Fruit fly (Drosophila melanogaster): Measurements from ENCODE around the gene tsg.

tsg gene

DNA sequence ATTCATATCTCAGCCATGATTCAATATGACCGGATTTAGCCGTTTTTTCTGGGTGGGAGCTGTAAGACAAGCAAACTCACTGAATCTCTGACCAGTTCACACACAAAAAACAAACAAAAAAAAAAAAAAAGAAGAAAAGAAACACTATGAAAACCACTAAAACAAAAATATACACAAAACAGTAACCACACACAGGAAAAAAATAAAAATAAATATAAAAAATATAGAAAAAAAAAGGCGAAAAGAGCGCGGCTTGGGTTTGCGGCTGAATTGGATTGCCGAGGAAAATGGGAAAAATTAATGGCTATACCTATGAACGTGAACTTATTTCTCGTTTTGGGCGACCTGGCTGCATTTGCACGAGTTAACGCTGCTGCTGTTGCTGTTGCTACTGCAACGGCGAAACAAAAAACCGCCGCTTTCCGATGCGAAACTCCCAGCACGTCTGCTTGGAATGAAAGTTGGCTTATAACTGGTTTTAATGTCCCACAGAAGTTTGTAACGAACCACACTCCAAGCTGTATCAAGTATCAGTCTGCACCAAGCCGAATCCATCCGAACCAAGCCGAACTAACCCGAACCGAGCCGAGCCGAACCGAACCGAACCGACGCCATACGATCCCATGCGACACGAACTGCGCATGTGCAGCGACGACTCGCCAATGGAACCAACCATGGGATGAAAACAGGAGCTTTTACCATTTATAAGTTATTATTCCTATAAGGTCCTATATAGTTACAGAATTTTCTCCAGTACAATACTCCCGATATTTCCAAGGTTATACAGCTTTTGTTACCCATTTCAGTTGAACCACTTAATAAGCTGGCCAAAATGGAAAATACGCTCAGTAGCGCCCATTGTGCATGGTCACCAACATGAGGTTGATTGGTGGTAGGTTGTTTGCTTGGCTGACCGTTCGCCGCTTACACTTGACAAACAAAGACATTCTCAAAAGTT is 15.0 kb upstream of the tsg start, which contains the start of gene fw (continued):
- TF ChIP-seq CG7928 (GFP tag; optimal IDR thresholded peaks at IDR 0.05) (no peak), CG30020 (tag; optimal IDR thresholded peaks at IDR 0.05) (no peak), dati (GFP tag; IDR thresholded peaks at IDR 0.05) (no peak), CG7745 (tag; optimal IDR thresholded peaks at IDR 0.05) (no peak), her (GFP tag; optimal IDR thresholded peaks at IDR 0.05) (no peak), CG5245 (GFP tag; optimal IDR thresholded peaks at IDR 0.05) (no peak), CG3065 (GFP tag; optimal IDR thresholded peaks at IDR 0.05) (no peak), HLH3B (GFP tag; IDR thresholded peaks at IDR 0.05) (peak; percentile 62; the same call in 1 of the 2 replicates), oc (tag; optimal IDR thresholded peaks at IDR 0.05) (no peak), ken (GFP tag; IDR thresholded peaks at IDR 0.05) (0 out of 3 replicates have a peak, but pooled peaks have one; percentile 31), luna (GFP tag; optimal IDR thresholded peaks at IDR 0.05) (no peak), Elba2 (GFP tag; optimal IDR thresholded peaks at IDR 0.05) (no peak), Sry-δ (GFP tag; optimal IDR thresholded peaks at IDR 0.05) (no peak), CG7357 (GFP tag; IDR thresholded peaks at IDR 0.05) (no peak), tap (tag; optimal IDR thresholded peaks at IDR 0.05) (peak; percentile 3), CG17912 (GFP tag; optimal IDR thresholded peaks at IDR 0.05) (no peak), kah (GFP tag; optimal IDR thresholded peaks at IDR 0.05) (no peak), Lhr (GFP tag; optimal IDR thresholded peaks at IDR 0.05) (no peak), jing (GFP tag; optimal IDR thresholded peaks at IDR 0.05) (no peak), CG16815 (GFP tag; optimal IDR thresholded peaks at IDR 0.05) (peak; percentile 2), CG9817 (tag; optimal IDR thresholded peaks at IDR 0.05) (peak; percentile 14), nom (GFP tag; optimal IDR thresholded peaks at IDR 0.05) (no peak), Xbp1 (GFP tag; optimal IDR thresholded peaks at IDR 0.05) (no peak), HHEX (GFP tag; optimal IDR thresholded peaks at IDR 0.05) (no peak), CG6854 (GFP tag; optimal IDR thresholded peaks at IDR 0.05) (no peak), CG13287 (GFP tag; IDR thresholded peaks at IDR 0.05; ENCODE audit: partially characterized antibody) (no peak), sr (GFP tag; IDR thresholded peaks at IDR 0.05) (no peak), CG13424 (tag; optimal IDR thresholded peaks at IDR 0.05) (no peak), seq (GFP tag; IDR thresholded peaks at IDR 0.05) (no peak), CG13296 (GFP tag; optimal IDR thresholded peaks at IDR 0.05) (no peak), sens (GFP tag) (peak; percentile 86), hb (GFP tag; IDR thresholded peaks at IDR 0.05; ENCODE audit: partially characterized antibody) (no peak), CG8281 (tag; optimal IDR thresholded peaks at IDR 0.05) (no peak), HLH54F (GFP tag; optimal IDR thresholded peaks at IDR 0.05) (no peak), H2.0 (GFP tag; IDR thresholded peaks at IDR 0.05) (peak; percentile 46), CG10654 (GFP tag; optimal IDR thresholded peaks at IDR 0.05) (no peak), jigr1 (GFP tag; IDR thresholded peaks at IDR 0.05) (0 out of 3 replicates have a peak, but pooled peaks have one; percentile 26), esg (GFP tag; conservative IDR thresholded peaks at IDR 0.05) (peak; percentile 31; the same call in 1 of the 2 replicates), Six4 (GFP tag; optimal IDR thresholded peaks at IDR 0.05) (no peak), trh (GFP tag; optimal IDR thresholded peaks at IDR 0.05) (no peak), CG14965 (GFP tag; optimal IDR thresholded peaks at IDR 0.05; ENCODE audit: borderline replicate concordance) (no peak), Poxn (GFP tag; IDR thresholded peaks at IDR 0.05) (no peak), CG7271 (tag; optimal IDR thresholded peaks at IDR 0.05) (no peak), CG2129 (GFP tag; IDR thresholded peaks at IDR 0.05; ENCODE audit: partially characterized antibody) (no peak), nau (GFP tag; optimal IDR thresholded peaks at IDR 0.05) (no peak), CG15601 (tag; optimal IDR thresholded peaks at IDR 0.05) (no peak), sna (GFP tag; IDR thresholded peaks at IDR 0.05; ENCODE audit: partially characterized antibody) (no peak), Dref (GFP tag; IDR thresholded peaks at IDR 0.05) (no peak), ranshi (GFP tag; IDR thresholded peaks at IDR 0.05) (no peak)
